Worm (Caenorhabditis elegans): ENCODE measurements around the gene C10A4.4.

C10A4.4 gene

DNA sequence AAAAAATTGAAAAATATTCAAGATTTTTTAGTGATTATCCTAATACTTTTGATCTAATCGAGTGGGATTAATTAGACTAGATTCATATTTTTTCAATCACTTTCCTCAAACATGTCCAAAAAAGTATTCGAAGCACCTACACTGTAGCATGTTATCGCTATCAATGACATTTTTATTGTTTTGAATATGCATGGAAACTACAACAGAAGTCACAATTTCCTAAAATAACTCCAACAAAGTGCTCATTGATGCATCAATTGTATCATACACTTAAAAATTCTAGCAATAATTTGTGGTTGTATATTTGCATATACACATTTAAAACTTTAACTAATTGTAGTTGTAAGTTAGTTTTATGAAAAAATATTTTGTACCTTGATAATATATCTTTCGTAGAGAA is 39.2 kb downstream of the C10A4.4 start:
- no peak for TF ChIP-seq ama-1 (optimal IDR thresholded peaks at IDR 0.05)
- no peak for TF ChIP-seq ama-1 (GFP tag; optimal IDR thresholded peaks at IDR 0.05)
- TF ChIP-seq K11D2.4 (GFP tag; IDR thresholded peaks at IDR 0.05): no peak
- no peak for TF ChIP-seq pha-4 (tag; optimal IDR thresholded peaks at IDR 0.05)
- TF ChIP-seq B0019.2 (GFP tag; conservative IDR thresholded peaks at IDR 0.05): no peak
- no peak for TF ChIP-seq nhr-27 (tag; optimal IDR thresholded peaks at IDR 0.05)

DNA sequence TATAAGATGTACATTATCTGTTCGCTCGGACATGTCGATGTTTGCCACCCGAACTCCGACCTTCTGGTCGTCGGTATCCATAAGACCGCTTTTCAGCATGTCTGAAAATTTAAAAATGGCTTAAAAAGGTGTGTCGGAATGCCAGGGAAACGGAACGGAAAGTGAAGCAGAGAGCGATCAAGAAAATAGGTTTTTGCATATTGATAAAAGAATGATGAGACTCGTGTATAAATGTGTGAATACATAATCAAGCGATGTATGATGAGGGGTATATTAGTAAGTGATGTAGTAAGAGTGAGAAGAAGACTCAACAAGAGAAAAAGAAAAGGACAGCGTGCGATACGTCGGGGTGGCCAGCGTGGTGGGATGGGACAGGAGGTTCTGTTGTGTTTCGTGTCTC is 41.6 kb downstream of the C10A4.4 start, which contains the start of gene acl-12:
TSS of gene acl-12 (minus strand) at position 101 of the 400 bp plus-strand sequence.
- TF ChIP-seq ceh-100 (GFP tag; IDR thresholded peaks at IDR 0.05) (no peak), F52B5.7 (tag; optimal IDR thresholded peaks at IDR 0.05) (no peak), K12H6.12 (tag; optimal IDR thresholded peaks at IDR 0.05) (no peak), hmg-20 (GFP tag; IDR thresholded peaks at IDR 0.05) (no peak), madf-10 (tag; optimal IDR thresholded peaks at IDR 0.05) (no peak), T07F8.4 (tag; optimal IDR thresholded peaks at IDR 0.05) (no peak), K11D2.4 (GFP tag; IDR thresholded peaks at IDR 0.05) (no peak), repo-1 (tag; optimal IDR thresholded peaks at IDR 0.05) (no peak), ets-4 (GFP tag; optimal IDR thresholded peaks at IDR 0.05) (no peak), ztf-25 (GFP tag; IDR thresholded peaks at IDR 0.05) (no peak), mes-4 (tag; optimal IDR thresholded peaks at IDR 0.05) (no peak), hrde-1 (tag; optimal IDR thresholded peaks at IDR 0.05; ENCODE audit: borderline replicate concordance) (no peak), zim-3 (tag; optimal IDR thresholded peaks at IDR 0.05) (no peak), efl-1 (GFP tag; optimal IDR thresholded peaks at IDR 0.05) (no peak)

DNA sequence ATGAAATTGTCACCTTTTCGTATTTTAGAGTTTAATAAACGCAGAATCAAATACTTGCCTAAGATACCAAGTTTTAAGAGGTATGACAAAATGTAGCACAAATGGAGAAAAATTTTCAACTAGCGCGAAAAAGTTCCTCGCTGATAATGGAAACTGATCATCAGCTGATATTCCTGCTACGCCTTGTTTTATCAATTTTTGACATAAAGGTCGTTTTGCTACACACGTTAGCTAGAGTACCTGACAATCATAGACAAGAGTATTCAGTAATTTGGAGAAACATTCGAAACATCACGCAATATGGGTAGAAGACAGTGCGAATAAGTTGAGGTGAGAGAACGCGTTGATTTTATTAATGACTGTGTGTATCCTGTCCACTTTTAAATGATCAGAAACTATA is 44.8 kb downstream of the C10A4.4 start:
- peak; percentile 10 for TF ChIP-seq unc-62 (GFP tag; optimal IDR thresholded peaks at IDR 0.05)
- peak; percentile 85 for TF ChIP-seq nhr-80 (tag; optimal IDR thresholded peaks at IDR 0.05)
- no peak for TF ChIP-seq pbrm-1 (GFP tag; IDR thresholded peaks at IDR 0.05)
- no peak for TF ChIP-seq bed-1 (GFP tag; IDR thresholded peaks at IDR 0.05)
- TF ChIP-seq hsf-1 (GFP tag; IDR thresholded peaks at IDR 0.05): no peak
- no peak for TF ChIP-seq attf-6 (GFP tag; IDR thresholded peaks at IDR 0.05)
- no peak for TF ChIP-seq Y95B8A.8 (GFP tag; IDR thresholded peaks at IDR 0.05)
- no peak for TF ChIP-seq tbx-9 (tag; optimal IDR thresholded peaks at IDR 0.05; ENCODE audit: borderline replicate concordance)
- TF ChIP-seq cebp-1 (GFP tag; IDR thresholded peaks at IDR 0.05): no peak
- TF ChIP-seq cebp-1 (tag; optimal IDR thresholded peaks at IDR 0.05): peak; percentile 30
- peak in 1 of 2 experiments; percentile 8 for TF ChIP-seq let-607 (tag; optimal IDR thresholded peaks at IDR 0.05)
- TF ChIP-seq aptf-2 (GFP tag; conservative IDR thresholded peaks at IDR 0.05): no peak

ce11 chrX:7446485-7446884 is 45.6 kb downstream of the C10A4.4 start:
- no peak for TF ChIP-seq ztf-3 (GFP tag; optimal IDR thresholded peaks at IDR 0.05)
- TF ChIP-seq rec-8 (tag; optimal IDR thresholded peaks at IDR 0.05): no peak
- TF ChIP-seq ztf-6 (GFP tag; IDR thresholded peaks at IDR 0.05): no peak
- TF ChIP-seq rpc-1 (optimal IDR thresholded peaks at IDR 0.05): no peak
- TF ChIP-seq rpc-1 (tag; optimal IDR thresholded peaks at IDR 0.05): no peak
- TF ChIP-seq ztf-22 (GFP tag; optimal IDR thresholded peaks at IDR 0.05): no peak
- TF ChIP-seq snpc-4 (GFP tag; optimal IDR thresholded peaks at IDR 0.05): no peak
- TF ChIP-seq snpc-4 (tag; optimal IDR thresholded peaks at IDR 0.05): no peak
- no peak for TF ChIP-seq unc-130 (GFP tag; optimal IDR thresholded peaks at IDR 0.05)
- TF ChIP-seq sea-2 (GFP tag; IDR thresholded peaks at IDR 0.05): no peak
- TF ChIP-seq let-526 (GFP tag; IDR thresholded peaks at IDR 0.05): no peak

Measured in whole organism, young adult.